Fruit fly (Drosophila melanogaster): ENCODE data around the gene Acsx1L.

Gene Acsx1L

dm6 chr3R:19801752-19802151 lies 28.7 kb upstream of the Acsx1L start:
- TF ChIP-seq usp (GFP tag; optimal IDR thresholded peaks at IDR 0.05) (no peak), CG8478 (optimal IDR thresholded peaks at IDR 0.05) (no peak), psq (optimal IDR thresholded peaks at IDR 0.05) (no peak), Dll (optimal IDR thresholded peaks at IDR 0.05) (no peak), EcR (GFP tag; optimal IDR thresholded peaks at IDR 0.05) (no peak), pan (optimal IDR thresholded peaks at IDR 0.05) (no peak)

dm6 chr3R:19799614-19800013 lies 26.6 kb upstream of the Acsx1L start:
- TF ChIP-seq usp (GFP tag; optimal IDR thresholded peaks at IDR 0.05) (no peak), CG8478 (optimal IDR thresholded peaks at IDR 0.05) (no peak)

dm6 chr3R:19796835-19797234 lies 23.8 kb upstream of the Acsx1L start:
- TF ChIP-seq psq (optimal IDR thresholded peaks at IDR 0.05) (no peak), pan (optimal IDR thresholded peaks at IDR 0.05) (no peak), EcR (GFP tag; optimal IDR thresholded peaks at IDR 0.05) (no peak), Dll (optimal IDR thresholded peaks at IDR 0.05) (no peak), CG8478 (optimal IDR thresholded peaks at IDR 0.05) (no peak)

dm6 chr3R:19795332-19795731 lies 22.3 kb upstream of the Acsx1L start:
- TF ChIP-seq EcR (GFP tag; optimal IDR thresholded peaks at IDR 0.05) (no peak), Dll (optimal IDR thresholded peaks at IDR 0.05) (no peak), pan (optimal IDR thresholded peaks at IDR 0.05) (no peak), CG8478 (optimal IDR thresholded peaks at IDR 0.05) (no peak), usp (GFP tag; optimal IDR thresholded peaks at IDR 0.05) (no peak), psq (optimal IDR thresholded peaks at IDR 0.05) (no peak)

dm6 chr3R:19793661-19794060 lies 20.6 kb upstream of the Acsx1L start:
- TF ChIP-seq psq (optimal IDR thresholded peaks at IDR 0.05) (no peak), pan (optimal IDR thresholded peaks at IDR 0.05) (no peak), CG8478 (optimal IDR thresholded peaks at IDR 0.05) (no peak), usp (GFP tag; optimal IDR thresholded peaks at IDR 0.05) (no peak), Dll (optimal IDR thresholded peaks at IDR 0.05) (no peak), EcR (GFP tag; optimal IDR thresholded peaks at IDR 0.05) (no peak)

- TF ChIP-seq pan (optimal IDR thresholded peaks at IDR 0.05) (no peak), psq (optimal IDR thresholded peaks at IDR 0.05) (no peak), usp (GFP tag; optimal IDR thresholded peaks at IDR 0.05) (no peak), Dll (optimal IDR thresholded peaks at IDR 0.05) (no peak), EcR (GFP tag; optimal IDR thresholded peaks at IDR 0.05) (no peak), CG8478 (optimal IDR thresholded peaks at IDR 0.05) (no peak)
Measured at dm6 chr3R:19792697-19793096, 19.7 kb upstream of the Acsx1L start.

dm6 chr3R:19790805-19791572 lies 18.0 kb upstream of the Acsx1L start:
- TF ChIP-seq Dll (optimal IDR thresholded peaks at IDR 0.05) (no peak), usp (GFP tag; optimal IDR thresholded peaks at IDR 0.05) (no peak), EcR (GFP tag; optimal IDR thresholded peaks at IDR 0.05) (no peak), pan (optimal IDR thresholded peaks at IDR 0.05) (no peak), CG8478 (optimal IDR thresholded peaks at IDR 0.05) (no peak), psq (optimal IDR thresholded peaks at IDR 0.05) (no peak)

dm6 chr3R:19789942-19790774 lies 17.1 kb upstream of the Acsx1L start:
- TF ChIP-seq CG8478 (optimal IDR thresholded peaks at IDR 0.05) = no peak
- TF ChIP-seq pan (optimal IDR thresholded peaks at IDR 0.05) = no peak
- TF ChIP-seq usp (GFP tag; optimal IDR thresholded peaks at IDR 0.05) = no peak
- TF ChIP-seq Dll (optimal IDR thresholded peaks at IDR 0.05) = no peak
- TF ChIP-seq psq (optimal IDR thresholded peaks at IDR 0.05) = no peak
- no peak for TF ChIP-seq EcR (GFP tag; optimal IDR thresholded peaks at IDR 0.05)

dm6 chr3R:19788770-19789169 lies 15.7 kb upstream of the Acsx1L start:
- TF ChIP-seq pan (optimal IDR thresholded peaks at IDR 0.05) (no peak), CG8478 (optimal IDR thresholded peaks at IDR 0.05) (no peak), Dll (optimal IDR thresholded peaks at IDR 0.05) (no peak), usp (GFP tag; optimal IDR thresholded peaks at IDR 0.05) (no peak), psq (optimal IDR thresholded peaks at IDR 0.05) (no peak), EcR (GFP tag; optimal IDR thresholded peaks at IDR 0.05) (no peak)

dm6 chr3R:19785451-19785850 lies 12.4 kb upstream of the Acsx1L start:
- no peak for TF ChIP-seq CG8478 (optimal IDR thresholded peaks at IDR 0.05)
- no peak for TF ChIP-seq EcR (GFP tag; optimal IDR thresholded peaks at IDR 0.05)
- no peak for TF ChIP-seq pan (optimal IDR thresholded peaks at IDR 0.05)
- TF ChIP-seq Dll (optimal IDR thresholded peaks at IDR 0.05) = no peak
- no peak for TF ChIP-seq usp (GFP tag; optimal IDR thresholded peaks at IDR 0.05)
- TF ChIP-seq psq (optimal IDR thresholded peaks at IDR 0.05) = no peak

dm6 chr3R:19783290-19783689 lies 10.3 kb upstream of the Acsx1L start, which contains the start of gene Acsx4:
TSS of gene Acsx4 (plus strand) at chr3R:19783522.
- TF ChIP-seq Dll (optimal IDR thresholded peaks at IDR 0.05) = no peak

dm6 chr3R:19780946-19781345 lies 7.9 kb upstream of the Acsx1L start, which contains the start of gene Acsx3:
TSS of gene Acsx3 (plus strand) at chr3R:19781246.
- TF ChIP-seq EcR (GFP tag; optimal IDR thresholded peaks at IDR 0.05) (no peak), CG8478 (optimal IDR thresholded peaks at IDR 0.05) (no peak), usp (GFP tag; optimal IDR thresholded peaks at IDR 0.05) (no peak), psq (optimal IDR thresholded peaks at IDR 0.05) (no peak), pan (optimal IDR thresholded peaks at IDR 0.05) (no peak), Dll (optimal IDR thresholded peaks at IDR 0.05) (no peak)
